Worm (Caenorhabditis elegans): ENCODE results near the gene F15B9.10.

ce11 chrV:13009271-13009670 is 546 bp upstream of the F15B9.10 start:
- no peak for TF ChIP-seq ztf-23 (GFP tag; IDR thresholded peaks at IDR 0.05)
- no peak for TF ChIP-seq T22C8.4 (GFP tag; IDR thresholded peaks at IDR 0.05)
- no peak for TF ChIP-seq klf-2 (GFP tag; conservative IDR thresholded peaks at IDR 0.05)
- no peak for TF ChIP-seq flt-1 (GFP tag; IDR thresholded peaks at IDR 0.05)
